Fruit fly (Drosophila melanogaster) whole organism, prepupa: ENCODE results near the gene hyd.

Source experiments
- CG32006 ChIP-seq: fragments of 200-800 bp; sonication (Bioruptor generic); optimal IDR thresholded peaks from 3 replicates; lab custom pipeline; 2017; ENCODE audit warnings: missing biosample characterization, mild to moderate bottlenecking, missing genetic modification characterization
- spab ChIP-seq: fragments of 200-800 bp; sonication (Bioruptor generic); optimal IDR thresholded peaks from 2 replicates; lab custom pipeline; 2017; ENCODE audit warnings: missing biosample characterization, mild to moderate bottlenecking, missing genetic modification characterization, missing genetic modification reagents

DNA sequence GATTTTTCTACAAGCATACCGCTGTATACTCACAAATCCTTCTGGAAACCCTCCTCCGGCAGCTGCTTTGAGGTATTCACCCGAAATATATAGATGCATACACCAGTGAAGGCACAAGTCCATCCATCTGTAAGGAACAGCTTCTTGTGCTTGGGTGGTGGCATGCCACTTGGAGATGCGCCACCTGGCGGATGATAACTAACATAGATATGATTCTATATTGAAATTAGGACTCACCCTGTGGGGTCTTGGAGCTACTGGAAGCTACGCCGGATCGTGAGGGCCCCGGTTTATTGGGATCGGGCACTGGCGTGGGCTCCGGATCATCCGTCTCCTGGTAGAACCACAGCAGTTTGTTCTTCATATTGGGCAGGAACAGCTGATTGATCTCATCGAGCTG is 52.2 kb downstream of the hyd start:
- TF ChIP-seq spab, result no peak
- TF ChIP-seq CG32006 (GFP tag; lab: Kevin White, UChicago), result no peak
